Fruit fly (Drosophila melanogaster) whole organism, prepupa: ENCODE results near the gene CG42369.

Experiments
- CG10669 ChIP-seq: fragments of 200-800 bp; sonication (Bioruptor generic); optimal IDR thresholded peaks from 3 replicates; lab custom pipeline; 2018; ENCODE audit warnings: missing biosample characterization, mild to moderate bottlenecking, missing genetic modification characterization, moderate library complexity
- CG11294 ChIP-seq: fragments of 200-800 bp; sonication (Bioruptor generic); IDR thresholded peaks from 2 replicates; pipeline ENCODE4 v1.3.6; 2022; ENCODE audit warnings: missing biosample characterization, missing genetic modification characterization
- CG11762 ChIP-seq: fragments of 200-800 bp; sonication (Bioruptor generic); optimal IDR thresholded peaks from 3 replicates; lab custom pipeline; 2016; ENCODE audit warnings: missing biosample characterization, missing genetic modification characterization; ENCODE audit not compliant: insufficient read depth
- CG11902 ChIP-seq: fragments of 200-800 bp; sonication (Bioruptor generic); optimal IDR thresholded peaks from 3 replicates; lab custom pipeline; 2016; ENCODE audit warnings: missing biosample characterization, missing genetic modification characterization
- CG15336 ChIP-seq: fragments of 200-800 bp; sonication (Bioruptor generic); IDR thresholded peaks from 2 replicates; pipeline ENCODE4 v1.3.6; 2022; ENCODE audit warnings: missing biosample characterization, missing genetic modification characterization
- CG1621 ChIP-seq: fragments of 200-800 bp; sonication (Bioruptor generic); optimal IDR thresholded peaks from 3 replicates; lab custom pipeline; 2018; ENCODE audit warnings: missing biosample characterization, mild to moderate bottlenecking, missing genetic modification characterization
- CG16779 ChIP-seq: fragments of 200-800 bp; sonication (Bioruptor generic); optimal IDR thresholded peaks from 3 replicates; lab custom pipeline; 2017; ENCODE audit warnings: missing biosample characterization, mild to moderate bottlenecking, missing genetic modification characterization
- CG31627 ChIP-seq: fragments of 200-800 bp; sonication (Bioruptor generic); optimal IDR thresholded peaks from 3 replicates; lab custom pipeline; 2016; ENCODE audit warnings: missing biosample characterization, missing genetic modification characterization
- CG32006 ChIP-seq: fragments of 200-800 bp; sonication (Bioruptor generic); optimal IDR thresholded peaks from 3 replicates; lab custom pipeline; 2017; ENCODE audit warnings: missing biosample characterization, mild to moderate bottlenecking, missing genetic modification characterization
- CG3919 ChIP-seq: fragments of 200-800 bp; sonication (Bioruptor generic); optimal IDR thresholded peaks from 3 replicates; lab custom pipeline; 2016; ENCODE audit warnings: missing biosample characterization, missing genetic modification characterization
- CG4318 ChIP-seq: fragments of 200-800 bp; sonication (Bioruptor generic); optimal IDR thresholded peaks from 3 replicates; lab custom pipeline; 2017; ENCODE audit warnings: missing biosample characterization, mild to moderate bottlenecking, missing genetic modification characterization
- CG6163 ChIP-seq: fragments of 200-800 bp; sonication (Bioruptor generic); IDR thresholded peaks from 3 replicates; pipeline ENCODE4 v1.3.6; 2022; ENCODE audit warnings: missing biosample characterization, missing genetic modification characterization
- CG6792 ChIP-seq: fragments of 200-800 bp; sonication (Bioruptor generic); optimal IDR thresholded peaks from 3 replicates; lab custom pipeline; 2016; ENCODE audit warnings: missing biosample characterization, missing genetic modification characterization
- CG6854 ChIP-seq: fragments of 200-800 bp; sonication (Bioruptor generic); optimal IDR thresholded peaks from 2 replicates; lab custom pipeline; 2017; ENCODE audit warnings: missing biosample characterization, mild to moderate bottlenecking, missing genetic modification characterization
- CG7368 ChIP-seq: fragments of 200-800 bp; sonication (Bioruptor generic); optimal IDR thresholded peaks from 3 replicates; lab custom pipeline; 2016; ENCODE audit warnings: missing biosample characterization, missing genetic modification characterization
- CG8119 ChIP-seq: fragments of 200-800 bp; sonication (Bioruptor generic); IDR thresholded peaks from 3 replicates; pipeline ENCODE4 v1.3.6; 2022; ENCODE audit warnings: missing biosample characterization, missing genetic modification characterization
- CG8319 ChIP-seq: fragments of 200-800 bp; sonication (Bioruptor generic); optimal IDR thresholded peaks from 3 replicates; lab custom pipeline; 2016; ENCODE audit warnings: missing biosample characterization, missing genetic modification characterization
- CG8632 ChIP-seq: fragments of 200-800 bp; sonication (Bioruptor generic); optimal IDR thresholded peaks from 3 replicates; lab custom pipeline; 2016; ENCODE audit warnings: missing biosample characterization, missing genetic modification characterization
- Eip75B ChIP-seq: fragments of 200-800 bp; sonication (Bioruptor generic); optimal IDR thresholded peaks from 3 replicates; lab custom pipeline; 2016; ENCODE audit warnings: missing biosample characterization, missing genetic modification characterization
- Eip78C ChIP-seq: fragments of 200-800 bp; sonication (Bioruptor generic); peaks from one replicate; lab custom pipeline; 2016; ENCODE audit warnings: missing biosample characterization, missing genetic modification characterization
- Ets21C ChIP-seq: fragments of 200-800 bp; sonication (Bioruptor generic); optimal IDR thresholded peaks from 3 replicates; lab custom pipeline; 2016; ENCODE audit warnings: missing biosample characterization, missing genetic modification characterization
- Ets96B ChIP-seq: fragments of 200-800 bp; optimal IDR thresholded peaks from 2 replicates; lab custom pipeline; 2019; ENCODE audit warnings: missing biosample characterization, mild to moderate bottlenecking, missing genetic modification characterization, moderate library complexity
- Hr38 ChIP-seq: sonication (Bioruptor generic); optimal IDR thresholded peaks from 2 replicates; lab custom pipeline; 2016; ENCODE audit warnings: missing biosample characterization, missing genetic modification characterization
- Hr39 ChIP-seq: fragments of 200-800 bp; sonication (Bioruptor generic); optimal IDR thresholded peaks from 2 replicates; lab custom pipeline; 2016; ENCODE audit warnings: missing biosample characterization, missing genetic modification characterization
- Hr4 ChIP-seq: fragments of 200-800 bp; sonication (Bioruptor generic); optimal IDR thresholded peaks from 3 replicates; lab custom pipeline; 2016; ENCODE audit warnings: missing biosample characterization, missing genetic modification characterization
- Met ChIP-seq: fragments of 200-800 bp; sonication (Bioruptor generic); optimal IDR thresholded peaks from 3 replicates; lab custom pipeline; 2016; ENCODE audit warnings: missing biosample characterization, missing genetic modification characterization
- OdsH ChIP-seq: fragments of 200-800 bp; sonication (Bioruptor generic); optimal IDR thresholded peaks from 3 replicates; lab custom pipeline; 2016; ENCODE audit warnings: missing biosample characterization, missing genetic modification characterization
- Sox102F ChIP-seq: fragments of 200-800 bp; sonication (Bioruptor generic); optimal IDR thresholded peaks from 2 replicates; lab custom pipeline; 2016; ENCODE audit warnings: missing biosample characterization, mild to moderate bottlenecking, missing genetic modification characterization
- Sox15 ChIP-seq: fragments of 200-800 bp; sonication (Bioruptor generic); optimal IDR thresholded peaks from 3 replicates; lab custom pipeline; 2016; ENCODE audit warnings: missing biosample characterization, missing genetic modification characterization
- acj6 ChIP-seq: fragments of 200-800 bp; sonication (Bioruptor generic); optimal IDR thresholded peaks from 3 replicates; lab custom pipeline; 2016; ENCODE audit warnings: missing biosample characterization, missing genetic modification characterization
- cyc ChIP-seq: fragments of 200-800 bp; sonication (Bioruptor generic); optimal IDR thresholded peaks from 3 replicates; lab custom pipeline; 2016; ENCODE audit warnings: missing biosample characterization, missing genetic modification characterization
- dsx ChIP-seq: fragments of 200-800 bp; optimal IDR thresholded peaks from 3 replicates; lab custom pipeline; 2019; ENCODE audit warnings: missing biosample characterization, mild to moderate bottlenecking, missing genetic modification characterization, moderate library complexity; ENCODE audit not compliant: poor library complexity, severe bottlenecking
- eg ChIP-seq: fragments of 200-800 bp; sonication (Bioruptor generic); IDR thresholded peaks from 3 replicates; pipeline ENCODE4 v1.3.6; 2022; ENCODE audit warnings: missing biosample characterization, missing genetic modification characterization
- fd85E ChIP-seq: fragments of 200-800 bp; sonication (Bioruptor generic); optimal IDR thresholded peaks from 3 replicates; lab custom pipeline; 2016; ENCODE audit warnings: missing biosample characterization, missing genetic modification characterization
- fkh ChIP-seq: fragments of 200-800 bp; sonication (Bioruptor generic); optimal IDR thresholded peaks from 3 replicates; lab custom pipeline; 2017; ENCODE audit warnings: missing biosample characterization, mild to moderate bottlenecking, missing genetic modification characterization, moderate library complexity
- lz ChIP-seq: fragments of 200-800 bp; sonication (Bioruptor generic); optimal IDR thresholded peaks from 3 replicates; lab custom pipeline; 2016; ENCODE audit warnings: missing biosample characterization, missing genetic modification characterization
- net ChIP-seq: fragments of 200-800 bp; sonication (Bioruptor generic); optimal IDR thresholded peaks from 3 replicates; lab custom pipeline; 2016; ENCODE audit warnings: missing biosample characterization, missing genetic modification characterization
- salr ChIP-seq, 2 experiments: fragments of 200-800 bp; sonication (Bioruptor generic); optimal IDR thresholded peaks; 3 replicates each; lab custom pipeline; 2016 to 2018; ENCODE audit warnings: missing biosample characterization in 2 of 2, missing genetic modification characterization in 2 of 2, mild to moderate bottlenecking in 1 of 2
- ss ChIP-seq, 2 experiments: fragments of 200-800 bp; sonication (Bioruptor generic); optimal IDR thresholded peaks; 2 replicates in 1 of 2; 3 replicates in 1 of 2; lab custom pipeline; 2017 to 2018; ENCODE audit warnings: mild to moderate bottlenecking in 2 of 2, missing biosample characterization in 2 of 2, missing genetic modification characterization in 2 of 2, moderate library complexity in 1 of 2
- svp ChIP-seq: fragments of 200-800 bp; sonication (Bioruptor generic); peaks from one replicate; lab custom pipeline; 2016; ENCODE audit warnings: missing biosample characterization, missing genetic modification characterization
- topi ChIP-seq: fragments of 200-800 bp; sonication (Bioruptor generic); optimal IDR thresholded peaks from 3 replicates; lab custom pipeline; 2016; ENCODE audit warnings: missing biosample characterization, missing genetic modification characterization

The CG42369 gene

dm6 chr2L:6356686-6357362 is 40.2 kb downstream of the CG42369 start:
- TF ChIP-seq topi (GFP tag; lab: Kevin White, UChicago) (peak; percentile 5), CG10669 (GFP tag; lab: Kevin White, UChicago) (no peak), Ets96B (no peak), CG7368 (GFP tag; lab: Kevin White, UChicago) (no peak), Ets21C (GFP tag; lab: Kevin White, UChicago) (no peak), acj6 (GFP tag; lab: Kevin White, UChicago) (no peak), salr (GFP tag; optimal IDR thresholded peaks at IDR 0.05; lab: Kevin White, UChicago) (peak in 1 of 2 experiments; percentile 1), CG6792 (GFP tag; lab: Kevin White, UChicago) (no peak), Hr38 (GFP tag; lab: Kevin White, UChicago) (no peak), CG11762 (GFP tag; lab: Kevin White, UChicago) (no peak), ss (GFP tag; optimal IDR thresholded peaks at IDR 0.05; lab: Kevin White, UChicago) (peak in 1 of 2 experiments; percentile 3), Hr4 (GFP tag; lab: Kevin White, UChicago) (peak; percentile 29), CG31627 (GFP tag; lab: Kevin White, UChicago) (no peak), lz (GFP tag; lab: Kevin White, UChicago) (no peak), OdsH (no peak), CG1621 (tag; lab: Kevin White, UChicago) (no peak), CG11294 (GFP tag; lab: Robert Waterston, UW) (no peak), CG3919 (peak; percentile 60), CG6854 (GFP tag; lab: Kevin White, UChicago) (no peak), Eip75B (GFP tag; lab: Kevin White, UChicago) (no peak), Eip78C (GFP tag; lab: Kevin White, UChicago) (peak; percentile 74), cyc (GFP tag; lab: Kevin White, UChicago) (no peak), CG15336 (0 out of 2 replicates have a peak, but pooled peaks have one; percentile 10), svp (peak; percentile 30)

dm6 chr2L:6356134-6356533 is 40.9 kb downstream of the CG42369 start:
- TF ChIP-seq CG8632 (no peak), CG32006 (GFP tag; lab: Kevin White, UChicago) (no peak), Hr4 (GFP tag; lab: Kevin White, UChicago) (no peak), acj6 (GFP tag; lab: Kevin White, UChicago) (no peak), eg (no peak), lz (GFP tag; lab: Kevin White, UChicago) (no peak), CG8319 (no peak), Ets96B (no peak), CG6163 (no peak), dsx (GFP tag; lab: Kevin White, UChicago) (no peak)

- TF ChIP-seq CG15336, result no peak
- TF ChIP-seq Sox102F (GFP tag; lab: Kevin White, UChicago), result no peak
- no peak for TF ChIP-seq salr (GFP tag; optimal IDR thresholded peaks at IDR 0.05; lab: Kevin White, UChicago)
- TF ChIP-seq OdsH, result no peak
- no peak for TF ChIP-seq CG4318
- no peak for TF ChIP-seq CG6854 (GFP tag; lab: Kevin White, UChicago)
- TF ChIP-seq Hr39, result no peak
- TF ChIP-seq CG7368 (GFP tag; lab: Kevin White, UChicago), result no peak
- TF ChIP-seq CG8119, result no peak
- TF ChIP-seq CG11762 (GFP tag; lab: Kevin White, UChicago), result no peak
- no peak for TF ChIP-seq net (GFP tag; lab: Kevin White, UChicago)
- no peak for TF ChIP-seq fkh (GFP tag; lab: Kevin White, UChicago)
- no peak for TF ChIP-seq CG16779 (tag; lab: Kevin White, UChicago)
- TF ChIP-seq cyc (GFP tag; lab: Kevin White, UChicago), result no peak
- TF ChIP-seq Sox15 (GFP tag; lab: Kevin White, UChicago), result no peak
- no peak for TF ChIP-seq fd85E (GFP tag; lab: Kevin White, UChicago)
- TF ChIP-seq CG6792 (GFP tag; lab: Kevin White, UChicago), result no peak
- TF ChIP-seq CG31627 (GFP tag; lab: Kevin White, UChicago), result no peak
- TF ChIP-seq Met, result no peak
- TF ChIP-seq CG11902 (GFP tag; lab: Kevin White, UChicago), result no peak
These were observed 42.4 kb downstream of the CG42369 start, which contains the start of gene ppk14 for dm6 chr2L:6354656-6355055. ppk14 (plus strand) TSS chr2L:6354956.
